Fruit fly (Drosophila melanogaster) whole organism, prepupa: ENCODE results near the gene dhd.
A peak's percentile ranks its signal among the peaks of the same experiment; 100 is the strongest.

Source experiments
- Blimp-1 ChIP-seq: fragments of 200-800 bp; sonication (Bioruptor generic); optimal IDR thresholded peaks from 3 replicates; lab custom pipeline; 2017; ENCODE audit warnings: missing biosample characterization, missing genetic modification characterization, mild to moderate bottlenecking, moderate library complexity, missing genetic modification reagents
- CG10631 ChIP-seq: fragments of 200-800 bp; sonication (Bioruptor generic); optimal IDR thresholded peaks from 2 replicates; lab custom pipeline; 2016; ENCODE audit warnings: missing biosample characterization, missing genetic modification characterization
- CG10669 ChIP-seq: fragments of 200-800 bp; sonication (Bioruptor generic); optimal IDR thresholded peaks from 3 replicates; lab custom pipeline; 2018; ENCODE audit warnings: missing biosample characterization, mild to moderate bottlenecking, missing genetic modification characterization, moderate library complexity
- CG11762 ChIP-seq: fragments of 200-800 bp; sonication (Bioruptor generic); optimal IDR thresholded peaks from 3 replicates; lab custom pipeline; 2016; ENCODE audit warnings: missing biosample characterization, missing genetic modification characterization; ENCODE audit not compliant: insufficient read depth
- CG11902 ChIP-seq: fragments of 200-800 bp; sonication (Bioruptor generic); optimal IDR thresholded peaks from 3 replicates; lab custom pipeline; 2016; ENCODE audit warnings: missing biosample characterization, missing genetic modification characterization
- CG15336 ChIP-seq: fragments of 200-800 bp; sonication (Bioruptor generic); IDR thresholded peaks from 2 replicates; pipeline ENCODE4 v1.3.6; 2022; ENCODE audit warnings: missing biosample characterization, missing genetic modification characterization
- CG1621 ChIP-seq: fragments of 200-800 bp; sonication (Bioruptor generic); optimal IDR thresholded peaks from 3 replicates; lab custom pipeline; 2018; ENCODE audit warnings: missing biosample characterization, mild to moderate bottlenecking, missing genetic modification characterization
- CG16779 ChIP-seq: fragments of 200-800 bp; sonication (Bioruptor generic); optimal IDR thresholded peaks from 3 replicates; lab custom pipeline; 2017; ENCODE audit warnings: missing biosample characterization, mild to moderate bottlenecking, missing genetic modification characterization
- CG3032 ChIP-seq: fragments of 200-800 bp; optimal IDR thresholded peaks from 2 replicates; lab custom pipeline; 2019; ENCODE audit warnings: missing biosample characterization, mild to moderate bottlenecking, missing genetic modification characterization, moderate library complexity
- CG31627 ChIP-seq: fragments of 200-800 bp; sonication (Bioruptor generic); optimal IDR thresholded peaks from 3 replicates; lab custom pipeline; 2016; ENCODE audit warnings: missing biosample characterization, missing genetic modification characterization
- CG32006 ChIP-seq: fragments of 200-800 bp; sonication (Bioruptor generic); optimal IDR thresholded peaks from 3 replicates; lab custom pipeline; 2017; ENCODE audit warnings: missing biosample characterization, mild to moderate bottlenecking, missing genetic modification characterization
- CG3919 ChIP-seq: fragments of 200-800 bp; sonication (Bioruptor generic); optimal IDR thresholded peaks from 3 replicates; lab custom pipeline; 2016; ENCODE audit warnings: missing biosample characterization, missing genetic modification characterization
- CG4318 ChIP-seq: fragments of 200-800 bp; sonication (Bioruptor generic); optimal IDR thresholded peaks from 3 replicates; lab custom pipeline; 2017; ENCODE audit warnings: missing biosample characterization, mild to moderate bottlenecking, missing genetic modification characterization
- CG6163 ChIP-seq: fragments of 200-800 bp; sonication (Bioruptor generic); IDR thresholded peaks from 3 replicates; pipeline ENCODE4 v1.3.6; 2022; ENCODE audit warnings: missing biosample characterization, missing genetic modification characterization
- CG6276 ChIP-seq: fragments of 200-800 bp; sonication (Bioruptor generic); optimal IDR thresholded peaks from 2 replicates; lab custom pipeline; 2017; ENCODE audit warnings: missing biosample characterization, mild to moderate bottlenecking, missing genetic modification characterization
- CG6792 ChIP-seq: fragments of 200-800 bp; sonication (Bioruptor generic); optimal IDR thresholded peaks from 3 replicates; lab custom pipeline; 2016; ENCODE audit warnings: missing biosample characterization, missing genetic modification characterization
- CG6854 ChIP-seq: fragments of 200-800 bp; sonication (Bioruptor generic); optimal IDR thresholded peaks from 2 replicates; lab custom pipeline; 2017; ENCODE audit warnings: missing biosample characterization, mild to moderate bottlenecking, missing genetic modification characterization
- CG7368 ChIP-seq: fragments of 200-800 bp; sonication (Bioruptor generic); optimal IDR thresholded peaks from 3 replicates; lab custom pipeline; 2016; ENCODE audit warnings: missing biosample characterization, missing genetic modification characterization
- CG8119 ChIP-seq: fragments of 200-800 bp; sonication (Bioruptor generic); IDR thresholded peaks from 3 replicates; pipeline ENCODE4 v1.3.6; 2022; ENCODE audit warnings: missing biosample characterization, missing genetic modification characterization
- CG8319 ChIP-seq: fragments of 200-800 bp; sonication (Bioruptor generic); optimal IDR thresholded peaks from 3 replicates; lab custom pipeline; 2016; ENCODE audit warnings: missing biosample characterization, missing genetic modification characterization
- CG8632 ChIP-seq: fragments of 200-800 bp; sonication (Bioruptor generic); optimal IDR thresholded peaks from 3 replicates; lab custom pipeline; 2016; ENCODE audit warnings: missing biosample characterization, missing genetic modification characterization
- CG9139 ChIP-seq: fragments of 200-800 bp; sonication (Bioruptor generic); optimal IDR thresholded peaks from 3 replicates; lab custom pipeline; 2017; ENCODE audit warnings: missing biosample characterization, mild to moderate bottlenecking, missing genetic modification characterization
- Eip75B ChIP-seq: fragments of 200-800 bp; sonication (Bioruptor generic); optimal IDR thresholded peaks from 3 replicates; lab custom pipeline; 2016; ENCODE audit warnings: missing biosample characterization, missing genetic modification characterization
- Eip78C ChIP-seq: fragments of 200-800 bp; sonication (Bioruptor generic); peaks from one replicate; lab custom pipeline; 2016; ENCODE audit warnings: missing biosample characterization, missing genetic modification characterization
- Eip93F ChIP-seq: fragments of 200-800 bp; sonication (Bioruptor generic); optimal IDR thresholded peaks from 2 replicates; lab custom pipeline; 2016; ENCODE audit warnings: missing biosample characterization, mild to moderate bottlenecking, missing genetic modification characterization
- Ets21C ChIP-seq: fragments of 200-800 bp; sonication (Bioruptor generic); optimal IDR thresholded peaks from 3 replicates; lab custom pipeline; 2016; ENCODE audit warnings: missing biosample characterization, missing genetic modification characterization
- Ets96B ChIP-seq: fragments of 200-800 bp; optimal IDR thresholded peaks from 2 replicates; lab custom pipeline; 2019; ENCODE audit warnings: missing biosample characterization, mild to moderate bottlenecking, missing genetic modification characterization, moderate library complexity
- Hr38 ChIP-seq: sonication (Bioruptor generic); optimal IDR thresholded peaks from 2 replicates; lab custom pipeline; 2016; ENCODE audit warnings: missing biosample characterization, missing genetic modification characterization
- Hr39 ChIP-seq: fragments of 200-800 bp; sonication (Bioruptor generic); optimal IDR thresholded peaks from 2 replicates; lab custom pipeline; 2016; ENCODE audit warnings: missing biosample characterization, missing genetic modification characterization
- Hr4 ChIP-seq: fragments of 200-800 bp; sonication (Bioruptor generic); optimal IDR thresholded peaks from 3 replicates; lab custom pipeline; 2016; ENCODE audit warnings: missing biosample characterization, missing genetic modification characterization
- Lpt ChIP-seq: fragments of 200-800 bp; sonication (Bioruptor generic); optimal IDR thresholded peaks from 3 replicates; lab custom pipeline; 2016; ENCODE audit warnings: missing biosample characterization, missing genetic modification characterization
- Met ChIP-seq: fragments of 200-800 bp; sonication (Bioruptor generic); optimal IDR thresholded peaks from 3 replicates; lab custom pipeline; 2016; ENCODE audit warnings: missing biosample characterization, missing genetic modification characterization
- Sox102F ChIP-seq: fragments of 200-800 bp; sonication (Bioruptor generic); optimal IDR thresholded peaks from 2 replicates; lab custom pipeline; 2016; ENCODE audit warnings: missing biosample characterization, mild to moderate bottlenecking, missing genetic modification characterization
- Sox14 ChIP-seq: fragments of 200-800 bp; sonication (Bioruptor generic); optimal IDR thresholded peaks from 3 replicates; lab custom pipeline; 2016; ENCODE audit warnings: missing biosample characterization, missing genetic modification characterization
- Sox15 ChIP-seq: fragments of 200-800 bp; sonication (Bioruptor generic); optimal IDR thresholded peaks from 3 replicates; lab custom pipeline; 2016; ENCODE audit warnings: missing biosample characterization, missing genetic modification characterization
- achi ChIP-seq: fragments of 200-800 bp; sonication (Bioruptor generic); optimal IDR thresholded peaks from 3 replicates; lab custom pipeline; 2016; ENCODE audit warnings: missing biosample characterization, missing genetic modification characterization
- acj6 ChIP-seq: fragments of 200-800 bp; sonication (Bioruptor generic); optimal IDR thresholded peaks from 3 replicates; lab custom pipeline; 2016; ENCODE audit warnings: missing biosample characterization, missing genetic modification characterization
- cyc ChIP-seq: fragments of 200-800 bp; sonication (Bioruptor generic); optimal IDR thresholded peaks from 3 replicates; lab custom pipeline; 2016; ENCODE audit warnings: missing biosample characterization, missing genetic modification characterization
- dac ChIP-seq: fragments of 200-800 bp; sonication (Bioruptor generic); optimal IDR thresholded peaks from 2 replicates; lab custom pipeline; 2017; ENCODE audit warnings: missing biosample characterization, mild to moderate bottlenecking, missing genetic modification characterization
- dsx ChIP-seq: fragments of 200-800 bp; optimal IDR thresholded peaks from 3 replicates; lab custom pipeline; 2019; ENCODE audit warnings: missing biosample characterization, mild to moderate bottlenecking, missing genetic modification characterization, moderate library complexity; ENCODE audit not compliant: poor library complexity, severe bottlenecking
- esn ChIP-seq: fragments of 200-800 bp; sonication (Bioruptor generic); optimal IDR thresholded peaks from 2 replicates; lab custom pipeline; 2016; ENCODE audit warnings: missing biosample characterization, mild to moderate bottlenecking, missing genetic modification characterization, moderate library complexity
- fd59A ChIP-seq: fragments of 200-800 bp; sonication (Bioruptor generic); optimal IDR thresholded peaks from 2 replicates; lab custom pipeline; 2017; ENCODE audit warnings: missing biosample characterization, mild to moderate bottlenecking, missing genetic modification characterization, missing genetic modification reagents
- fkh ChIP-seq: fragments of 200-800 bp; sonication (Bioruptor generic); optimal IDR thresholded peaks from 3 replicates; lab custom pipeline; 2017; ENCODE audit warnings: missing biosample characterization, mild to moderate bottlenecking, missing genetic modification characterization, moderate library complexity
- net ChIP-seq: fragments of 200-800 bp; sonication (Bioruptor generic); optimal IDR thresholded peaks from 3 replicates; lab custom pipeline; 2016; ENCODE audit warnings: missing biosample characterization, missing genetic modification characterization
- pdm3 ChIP-seq: fragments of 200-800 bp; sonication (Bioruptor generic); optimal IDR thresholded peaks from 3 replicates; lab custom pipeline; 2016; ENCODE audit warnings: missing biosample characterization, missing genetic modification characterization
- spab ChIP-seq: fragments of 200-800 bp; sonication (Bioruptor generic); optimal IDR thresholded peaks from 2 replicates; lab custom pipeline; 2017; ENCODE audit warnings: missing biosample characterization, mild to moderate bottlenecking, missing genetic modification characterization, missing genetic modification reagents
- svp ChIP-seq: fragments of 200-800 bp; sonication (Bioruptor generic); peaks from one replicate; lab custom pipeline; 2016; ENCODE audit warnings: missing biosample characterization, missing genetic modification characterization
- topi ChIP-seq: fragments of 200-800 bp; sonication (Bioruptor generic); optimal IDR thresholded peaks from 3 replicates; lab custom pipeline; 2016; ENCODE audit warnings: missing biosample characterization, missing genetic modification characterization
- vri ChIP-seq: fragments of 200-800 bp; sonication (Bioruptor generic); optimal IDR thresholded peaks from 3 replicates; lab custom pipeline; 2016; ENCODE audit warnings: missing biosample characterization, mild to moderate bottlenecking, missing genetic modification characterization

The dhd gene

dm6 chrX:5332259-5332862 is 20.4 kb downstream of the dhd start, which contains the start of gene CanB (continued):
- TF ChIP-seq CG10669 (GFP tag; lab: Kevin White, UChicago) = no peak

dm6 chrX:5336722-5337121 is 24.8 kb downstream of the dhd start:
- TF ChIP-seq CG10669 (GFP tag; lab: Kevin White, UChicago) (peak; percentile 34), CG16779 (tag; lab: Kevin White, UChicago) (no peak), CG3919 (GFP tag; lab: Kevin White, UChicago) (peak; percentile 54), pdm3 (peak; percentile 62), CG6854 (GFP tag; lab: Kevin White, UChicago) (peak; percentile 77), cyc (GFP tag; lab: Kevin White, UChicago) (peak; percentile 68), Eip78C (GFP tag; lab: Kevin White, UChicago) (no peak), net (GFP tag; lab: Kevin White, UChicago) (peak; percentile 1), dsx (GFP tag; lab: Kevin White, UChicago) (no peak), Ets96B (tag; lab: Kevin White, UChicago) (peak; percentile 21), CG7368 (GFP tag; lab: Kevin White, UChicago) (peak; percentile 9), Hr38 (GFP tag; lab: Kevin White, UChicago) (no peak), CG6163 (0 out of 3 replicates have a peak, but pooled peaks have one; percentile 25), fkh (GFP tag; lab: Kevin White, UChicago) (no peak), Ets21C (peak; percentile 47), Sox102F (GFP tag; lab: Kevin White, UChicago) (peak; percentile 74), CG15336 (GFP tag; lab: Robert Waterston, UW) (peak; percentile 54), Lpt (GFP tag; lab: Kevin White, UChicago) (no peak), CG9139 (GFP tag; lab: Kevin White, UChicago) (no peak), topi (GFP tag; lab: Kevin White, UChicago) (peak; percentile 85), svp (peak; percentile 30), CG8319 (GFP tag; lab: Kevin White, UChicago) (peak; percentile 23), CG3032 (tag; lab: Kevin White, UChicago) (no peak), CG11762 (GFP tag; lab: Kevin White, UChicago) (no peak), Sox14 (GFP tag; lab: Kevin White, UChicago) (peak; percentile 54), CG1621 (tag; lab: Kevin White, UChicago) (peak; percentile 29), CG32006 (GFP tag; lab: Kevin White, UChicago) (peak; percentile 60), CG6792 (GFP tag; lab: Kevin White, UChicago) (peak; percentile 70), acj6 (peak; percentile 45), Blimp-1 (peak; percentile 64), Sox15 (peak; percentile 63), CG6276 (peak; percentile 64), CG31627 (GFP tag; lab: Kevin White, UChicago) (peak; percentile 45), CG4318 (GFP tag; lab: Kevin White, UChicago) (peak; percentile 16), Hr39 (GFP tag; lab: Kevin White, UChicago) (peak; percentile 41), CG10631 (GFP tag; lab: Kevin White, UChicago) (peak; percentile 28), CG8632 (peak; percentile 56), CG11902 (GFP tag; lab: Kevin White, UChicago) (peak; percentile 63), Eip93F (GFP tag; lab: Kevin White, UChicago) (no peak), vri (peak; percentile 15), Met (GFP tag; lab: Kevin White, UChicago) (peak; percentile 57), CG8119 (GFP tag; lab: Robert Waterston, UW) (peak; percentile 67), Eip75B (GFP tag; lab: Kevin White, UChicago) (no peak), fd59A (GFP tag; lab: Kevin White, UChicago) (peak; percentile 26), dac (GFP tag; lab: Kevin White, UChicago) (peak; percentile 20), esn (GFP tag; lab: Kevin White, UChicago) (peak; percentile 78), spab (GFP tag; lab: Kevin White, UChicago) (no peak), achi (peak; percentile 57), Hr4 (GFP tag; lab: Kevin White, UChicago) (peak; percentile 19)
